Fruit fly (Drosophila melanogaster) whole organism, wandering third instar larva: Measurements from ENCODE around the gene CG34453.

ENCODE experiments used
- Abd-B ChIP-seq: fragments of >200 bp; optimal IDR thresholded peaks from 2 replicates; lab custom pipeline; 2017; ENCODE audit warnings: missing biosample characterization, missing genetic modification characterization
- Dif ChIP-seq: fragments of 200-275, 200-300 bp; sonication (Bioruptor generic); optimal IDR thresholded peaks from 2 replicates; lab custom pipeline; 2018; ENCODE audit warnings: missing biosample characterization, missing genetic modification characterization; ENCODE audit not compliant: partially characterized antibody
- Hr78 ChIP-seq: fragments of >200 bp; optimal IDR thresholded peaks from 2 replicates; lab custom pipeline; 2017; ENCODE audit warnings: missing biosample characterization, missing genetic modification characterization
- br ChIP-seq: fragments of 200-800 bp; sonication (Bioruptor generic); optimal IDR thresholded peaks from 2 replicates; lab custom pipeline; 2016; ENCODE audit warnings: missing biosample characterization, missing genetic modification characterization
- fru ChIP-seq: fragments of 200-800 bp; sonication (Bioruptor generic); optimal IDR thresholded peaks from 3 replicates; lab custom pipeline; 2016; ENCODE audit warnings: missing biosample characterization, mild to moderate bottlenecking, missing genetic modification characterization
- psq ChIP-seq: fragments of 200-800 bp; sonication (Bioruptor generic); optimal IDR thresholded peaks from 3 replicates; lab custom pipeline; 2017; ENCODE audit warnings: missing biosample characterization, mild to moderate bottlenecking, missing genetic modification characterization, moderate library complexity
- tai ChIP-seq: sonication (Bioruptor generic); optimal IDR thresholded peaks from 2 replicates; lab custom pipeline; 2016; ENCODE audit warnings: missing biosample characterization, missing genetic modification characterization

DNA sequence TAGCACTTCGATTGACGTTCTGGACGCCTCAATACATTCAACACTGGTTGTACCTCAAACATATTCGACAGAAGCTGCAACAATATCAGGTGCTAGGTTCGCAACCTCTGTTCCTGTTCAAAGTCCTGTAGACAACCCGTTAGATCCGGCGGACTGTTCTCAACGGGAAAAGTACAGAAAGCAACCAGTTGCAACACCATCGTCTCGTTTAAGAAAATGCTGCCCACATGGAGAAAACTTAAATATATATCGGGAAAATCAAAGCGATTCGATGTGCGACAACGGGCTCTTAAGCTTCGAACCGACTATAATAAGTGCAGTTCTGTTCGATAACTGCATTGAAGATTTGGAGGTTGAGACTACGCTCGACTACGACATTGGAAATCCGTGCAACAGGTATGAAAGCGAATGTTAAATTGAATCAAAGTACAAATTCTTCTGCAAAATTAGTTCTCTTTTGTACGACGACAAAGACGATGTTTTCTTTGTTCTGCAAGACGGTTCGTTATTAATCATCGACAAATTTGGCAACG lies 15.1 kb upstream of the CG34453 start:
- TF ChIP-seq fru: no peak
- no peak for TF ChIP-seq Abd-B
- no peak for TF ChIP-seq psq (GFP tag; lab: Kevin White, UChicago)
- no peak for TF ChIP-seq Dif
- no peak for TF ChIP-seq br (GFP tag; lab: Kevin White, UChicago)
- no peak for TF ChIP-seq tai
- TF ChIP-seq Hr78: no peak
